Fruit fly (Drosophila melanogaster) whole organism, prepupa: ENCODE results near the gene sturkopf.

Source experiments
- CG10631 ChIP-seq: fragments of 200-800 bp; sonication (Bioruptor generic); optimal IDR thresholded peaks from 2 replicates; lab custom pipeline; 2016; ENCODE audit warnings: missing biosample characterization, missing genetic modification characterization
- CG11294 ChIP-seq: fragments of 200-800 bp; sonication (Bioruptor generic); IDR thresholded peaks from 2 replicates; pipeline ENCODE4 v1.3.6; 2022; ENCODE audit warnings: missing biosample characterization, missing genetic modification characterization
- CG11762 ChIP-seq: fragments of 200-800 bp; sonication (Bioruptor generic); optimal IDR thresholded peaks from 3 replicates; lab custom pipeline; 2016; ENCODE audit warnings: missing biosample characterization, missing genetic modification characterization; ENCODE audit not compliant: insufficient read depth
- CG11902 ChIP-seq: fragments of 200-800 bp; sonication (Bioruptor generic); optimal IDR thresholded peaks from 3 replicates; lab custom pipeline; 2016; ENCODE audit warnings: missing biosample characterization, missing genetic modification characterization
- CG15336 ChIP-seq: fragments of 200-800 bp; sonication (Bioruptor generic); IDR thresholded peaks from 2 replicates; pipeline ENCODE4 v1.3.6; 2022; ENCODE audit warnings: missing biosample characterization, missing genetic modification characterization
- CG1621 ChIP-seq: fragments of 200-800 bp; sonication (Bioruptor generic); optimal IDR thresholded peaks from 3 replicates; lab custom pipeline; 2018; ENCODE audit warnings: missing biosample characterization, mild to moderate bottlenecking, missing genetic modification characterization
- CG16779 ChIP-seq: fragments of 200-800 bp; sonication (Bioruptor generic); optimal IDR thresholded peaks from 3 replicates; lab custom pipeline; 2017; ENCODE audit warnings: missing biosample characterization, mild to moderate bottlenecking, missing genetic modification characterization
- CG3032 ChIP-seq: fragments of 200-800 bp; optimal IDR thresholded peaks from 2 replicates; lab custom pipeline; 2019; ENCODE audit warnings: missing biosample characterization, mild to moderate bottlenecking, missing genetic modification characterization, moderate library complexity
- CG31627 ChIP-seq: fragments of 200-800 bp; sonication (Bioruptor generic); optimal IDR thresholded peaks from 3 replicates; lab custom pipeline; 2016; ENCODE audit warnings: missing biosample characterization, missing genetic modification characterization
- CG34406 ChIP-seq: fragments of 200-800 bp; sonication (Bioruptor generic); optimal IDR thresholded peaks from 3 replicates; lab custom pipeline; 2016; ENCODE audit warnings: missing biosample characterization, missing genetic modification characterization
- CG3919 ChIP-seq: fragments of 200-800 bp; sonication (Bioruptor generic); optimal IDR thresholded peaks from 3 replicates; lab custom pipeline; 2016; ENCODE audit warnings: missing biosample characterization, missing genetic modification characterization
- CG6163 ChIP-seq: fragments of 200-800 bp; sonication (Bioruptor generic); IDR thresholded peaks from 3 replicates; pipeline ENCODE4 v1.3.6; 2022; ENCODE audit warnings: missing biosample characterization, missing genetic modification characterization
- CG6808 ChIP-seq: fragments of 200-800 bp; sonication (Bioruptor generic); optimal IDR thresholded peaks from 3 replicates; lab custom pipeline; 2017; ENCODE audit warnings: missing biosample characterization, missing genetic modification characterization, mild to moderate bottlenecking, moderate library complexity, missing genetic modification reagents
- CG6854 ChIP-seq: fragments of 200-800 bp; sonication (Bioruptor generic); optimal IDR thresholded peaks from 2 replicates; lab custom pipeline; 2017; ENCODE audit warnings: missing biosample characterization, mild to moderate bottlenecking, missing genetic modification characterization
- CG8632 ChIP-seq: fragments of 200-800 bp; sonication (Bioruptor generic); optimal IDR thresholded peaks from 3 replicates; lab custom pipeline; 2016; ENCODE audit warnings: missing biosample characterization, missing genetic modification characterization
- CG9139 ChIP-seq: fragments of 200-800 bp; sonication (Bioruptor generic); optimal IDR thresholded peaks from 3 replicates; lab custom pipeline; 2017; ENCODE audit warnings: missing biosample characterization, mild to moderate bottlenecking, missing genetic modification characterization
- Eip78C ChIP-seq: fragments of 200-800 bp; sonication (Bioruptor generic); peaks from one replicate; lab custom pipeline; 2016; ENCODE audit warnings: missing biosample characterization, missing genetic modification characterization
- Eip93F ChIP-seq: fragments of 200-800 bp; sonication (Bioruptor generic); optimal IDR thresholded peaks from 2 replicates; lab custom pipeline; 2016; ENCODE audit warnings: missing biosample characterization, mild to moderate bottlenecking, missing genetic modification characterization
- Ets96B ChIP-seq: fragments of 200-800 bp; optimal IDR thresholded peaks from 2 replicates; lab custom pipeline; 2019; ENCODE audit warnings: missing biosample characterization, mild to moderate bottlenecking, missing genetic modification characterization, moderate library complexity
- Hr4 ChIP-seq: fragments of 200-800 bp; sonication (Bioruptor generic); optimal IDR thresholded peaks from 3 replicates; lab custom pipeline; 2016; ENCODE audit warnings: missing biosample characterization, missing genetic modification characterization
- Lpt ChIP-seq: fragments of 200-800 bp; sonication (Bioruptor generic); optimal IDR thresholded peaks from 3 replicates; lab custom pipeline; 2016; ENCODE audit warnings: missing biosample characterization, missing genetic modification characterization
- OdsH ChIP-seq: fragments of 200-800 bp; sonication (Bioruptor generic); optimal IDR thresholded peaks from 3 replicates; lab custom pipeline; 2016; ENCODE audit warnings: missing biosample characterization, missing genetic modification characterization
- Smox ChIP-seq: fragments of 200-800 bp; sonication (Bioruptor generic); optimal IDR thresholded peaks from 3 replicates; lab custom pipeline; 2016; ENCODE audit warnings: missing biosample characterization, missing genetic modification characterization
- Sox102F ChIP-seq: fragments of 200-800 bp; sonication (Bioruptor generic); optimal IDR thresholded peaks from 2 replicates; lab custom pipeline; 2016; ENCODE audit warnings: missing biosample characterization, mild to moderate bottlenecking, missing genetic modification characterization
- achi ChIP-seq: fragments of 200-800 bp; sonication (Bioruptor generic); optimal IDR thresholded peaks from 3 replicates; lab custom pipeline; 2016; ENCODE audit warnings: missing biosample characterization, missing genetic modification characterization
- cyc ChIP-seq: fragments of 200-800 bp; sonication (Bioruptor generic); optimal IDR thresholded peaks from 3 replicates; lab custom pipeline; 2016; ENCODE audit warnings: missing biosample characterization, missing genetic modification characterization
- dsx ChIP-seq: fragments of 200-800 bp; optimal IDR thresholded peaks from 3 replicates; lab custom pipeline; 2019; ENCODE audit warnings: missing biosample characterization, mild to moderate bottlenecking, missing genetic modification characterization, moderate library complexity; ENCODE audit not compliant: poor library complexity, severe bottlenecking
- eg ChIP-seq: fragments of 200-800 bp; sonication (Bioruptor generic); IDR thresholded peaks from 3 replicates; pipeline ENCODE4 v1.3.6; 2022; ENCODE audit warnings: missing biosample characterization, missing genetic modification characterization
- esn ChIP-seq: fragments of 200-800 bp; sonication (Bioruptor generic); optimal IDR thresholded peaks from 2 replicates; lab custom pipeline; 2016; ENCODE audit warnings: missing biosample characterization, mild to moderate bottlenecking, missing genetic modification characterization, moderate library complexity
- fd59A ChIP-seq: fragments of 200-800 bp; sonication (Bioruptor generic); optimal IDR thresholded peaks from 2 replicates; lab custom pipeline; 2017; ENCODE audit warnings: missing biosample characterization, mild to moderate bottlenecking, missing genetic modification characterization, missing genetic modification reagents
- fd85E ChIP-seq: fragments of 200-800 bp; sonication (Bioruptor generic); optimal IDR thresholded peaks from 3 replicates; lab custom pipeline; 2016; ENCODE audit warnings: missing biosample characterization, missing genetic modification characterization
- fkh ChIP-seq: fragments of 200-800 bp; sonication (Bioruptor generic); optimal IDR thresholded peaks from 3 replicates; lab custom pipeline; 2017; ENCODE audit warnings: missing biosample characterization, mild to moderate bottlenecking, missing genetic modification characterization, moderate library complexity
- net ChIP-seq: fragments of 200-800 bp; sonication (Bioruptor generic); optimal IDR thresholded peaks from 3 replicates; lab custom pipeline; 2016; ENCODE audit warnings: missing biosample characterization, missing genetic modification characterization
- salr ChIP-seq, 2 experiments: fragments of 200-800 bp; sonication (Bioruptor generic); optimal IDR thresholded peaks; 3 replicates each; lab custom pipeline; 2016 to 2018; ENCODE audit warnings: missing biosample characterization in 2 of 2, missing genetic modification characterization in 2 of 2, mild to moderate bottlenecking in 1 of 2
- spab ChIP-seq: fragments of 200-800 bp; sonication (Bioruptor generic); optimal IDR thresholded peaks from 2 replicates; lab custom pipeline; 2017; ENCODE audit warnings: missing biosample characterization, mild to moderate bottlenecking, missing genetic modification characterization, missing genetic modification reagents
- topi ChIP-seq: fragments of 200-800 bp; sonication (Bioruptor generic); optimal IDR thresholded peaks from 3 replicates; lab custom pipeline; 2016; ENCODE audit warnings: missing biosample characterization, missing genetic modification characterization
- vri ChIP-seq: fragments of 200-800 bp; sonication (Bioruptor generic); optimal IDR thresholded peaks from 3 replicates; lab custom pipeline; 2016; ENCODE audit warnings: missing biosample characterization, mild to moderate bottlenecking, missing genetic modification characterization

The sturkopf gene

DNA sequence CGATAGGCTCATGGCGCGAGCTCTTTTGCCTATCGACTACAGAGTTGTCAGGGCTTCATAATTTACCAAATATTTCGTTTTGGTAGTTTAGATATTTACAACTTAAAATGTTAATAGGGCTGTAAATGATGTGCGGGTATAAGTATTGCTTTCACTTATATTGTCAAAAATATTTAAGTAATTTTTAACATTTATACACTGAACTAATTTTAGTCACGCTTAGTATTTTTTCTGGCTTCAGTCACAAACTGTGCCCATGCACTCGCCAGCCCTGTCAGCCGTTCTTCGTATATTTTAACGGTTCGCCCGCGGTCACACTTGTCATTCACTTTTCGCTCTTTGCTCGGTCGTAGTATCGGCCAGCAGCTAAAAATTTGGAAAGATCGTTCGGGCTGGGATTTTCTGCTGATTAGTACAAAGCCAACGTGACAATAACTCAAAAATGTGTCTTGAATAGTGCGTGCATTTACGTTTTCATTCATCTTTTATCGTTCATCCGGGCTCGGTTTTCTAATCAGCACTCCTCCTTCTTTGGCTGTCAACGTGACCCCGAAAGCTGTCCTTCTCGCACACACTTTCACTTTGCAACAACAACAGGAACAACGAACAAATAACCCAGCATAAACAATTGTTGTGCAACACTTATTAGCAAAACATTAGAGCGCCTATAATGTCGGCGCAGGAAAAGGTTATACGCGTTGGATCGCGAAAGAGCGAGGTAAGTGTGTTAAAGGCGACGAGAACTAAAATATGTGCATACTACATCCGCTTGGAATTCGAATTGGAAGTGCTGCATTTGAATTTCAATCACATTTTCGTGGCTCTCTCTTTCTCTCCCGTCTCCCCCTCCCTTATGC is 21.6 kb upstream of the sturkopf start, which contains the start of the genes Hmbs and CG2211 (continued):
- TF ChIP-seq cyc (GFP tag; lab: Kevin White, UChicago) (peak; percentile 85), fd85E (GFP tag; lab: Kevin White, UChicago) (peak; percentile 16), CG34406 (no peak), CG3032 (peak; percentile 83), CG11294 (GFP tag; lab: Robert Waterston, UW) (peak; percentile 58; the same call in 1 of the 2 replicates), CG15336 (peak; percentile 65), CG6163 (GFP tag; lab: Robert Waterston, UW) (peak; percentile 81), CG16779 (tag; lab: Kevin White, UChicago) (peak; percentile 15), CG8632 (GFP tag; lab: Kevin White, UChicago) (no peak), Hr4 (GFP tag; lab: Kevin White, UChicago) (no peak), fd59A (peak; percentile 37), CG3919 (peak; percentile 83), CG10631 (GFP tag; lab: Kevin White, UChicago) (peak; percentile 76), eg (peak; percentile 84), CG11902 (GFP tag; lab: Kevin White, UChicago) (peak; percentile 68), CG1621 (peak; percentile 48), fkh (peak; percentile 22), spab (GFP tag; lab: Kevin White, UChicago) (no peak)

DNA sequence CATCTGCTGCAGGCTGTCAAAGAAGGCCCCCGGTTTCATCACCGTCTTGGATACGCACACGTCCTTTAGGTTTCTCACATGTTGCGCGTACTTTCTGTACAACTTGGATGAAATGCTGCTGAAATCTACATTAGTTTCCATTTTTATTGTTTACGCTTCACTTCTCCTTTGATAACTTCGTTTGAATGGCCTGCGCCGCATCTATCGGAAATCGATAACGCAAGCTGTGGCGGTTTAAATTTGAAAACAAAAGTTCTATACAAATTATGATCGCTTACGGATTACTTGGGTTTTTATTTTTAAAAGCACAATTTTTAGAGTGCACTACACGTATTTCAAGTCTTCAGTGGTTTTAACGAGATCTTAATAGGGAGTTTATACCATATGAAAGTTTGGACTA is 19.8 kb upstream of the sturkopf start, which contains the start of gene msd5:
msd5 (minus strand) TSS at position 174 of the 400 bp plus-strand sequence.
- TF ChIP-seq Eip78C (no peak), dsx (GFP tag; lab: Kevin White, UChicago) (no peak), CG6163 (GFP tag; lab: Robert Waterston, UW) (no peak), CG10631 (GFP tag; lab: Kevin White, UChicago) (no peak), CG9139 (GFP tag; lab: Kevin White, UChicago) (no peak), vri (GFP tag; lab: Kevin White, UChicago) (no peak), Eip93F (GFP tag; lab: Kevin White, UChicago) (no peak), Sox102F (no peak), CG6854 (GFP tag; lab: Kevin White, UChicago) (no peak), Hr4 (GFP tag; lab: Kevin White, UChicago) (no peak), cyc (GFP tag; lab: Kevin White, UChicago) (no peak), net (no peak), topi (no peak), CG1621 (no peak)

DNA sequence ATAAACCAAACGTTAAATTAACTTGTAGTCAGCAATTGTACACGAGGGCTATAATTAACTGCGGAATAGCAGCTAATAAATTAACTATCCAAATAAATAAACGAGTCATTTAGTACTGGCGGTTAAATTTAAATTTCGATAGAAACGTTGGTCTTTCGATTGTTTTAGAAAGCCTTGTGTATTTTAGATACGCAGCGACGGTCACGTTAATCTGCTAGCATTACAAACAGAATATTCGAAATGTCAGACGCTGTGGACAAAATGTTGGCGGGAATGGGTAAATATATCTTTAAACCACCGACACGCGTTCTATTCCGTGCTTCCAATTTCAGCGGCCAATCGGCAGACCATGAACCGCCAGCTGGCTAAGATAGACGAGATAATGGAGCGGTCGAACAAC is 18.4 kb upstream of the sturkopf start, which contains the start of gene msd1:
msd1 (plus strand) TSS at position 203 of the 400 bp plus-strand sequence.
- TF ChIP-seq fd85E (GFP tag; lab: Kevin White, UChicago), result no peak
- TF ChIP-seq vri (GFP tag; lab: Kevin White, UChicago), result no peak
- peak; percentile 40 for TF ChIP-seq fkh
- no peak for TF ChIP-seq CG3919
- no peak for TF ChIP-seq CG11762 (GFP tag; lab: Kevin White, UChicago)

dm6 chr3L:1330420-1330819 is 17.2 kb upstream of the sturkopf start:
- no peak for TF ChIP-seq net
- no peak for TF ChIP-seq Sox102F
- TF ChIP-seq CG6808, result no peak
- no peak for TF ChIP-seq Lpt (GFP tag; lab: Kevin White, UChicago)
- TF ChIP-seq CG34406, result no peak
- TF ChIP-seq eg, result 0 out of 3 replicates have a peak, but pooled peaks have one; percentile 34
- peak; percentile 21 for TF ChIP-seq CG31627 (GFP tag; lab: Kevin White, UChicago)
- TF ChIP-seq CG10631 (GFP tag; lab: Kevin White, UChicago), result no peak
- peak; percentile 61 for TF ChIP-seq Eip78C
- no peak for TF ChIP-seq salr (GFP tag; optimal IDR thresholded peaks at IDR 0.05; lab: Kevin White, UChicago)
- peak; percentile 29 for TF ChIP-seq esn (GFP tag; lab: Kevin White, UChicago)
- TF ChIP-seq achi (GFP tag; lab: Kevin White, UChicago), result peak; percentile 10
- no peak for TF ChIP-seq CG9139 (GFP tag; lab: Kevin White, UChicago)
- no peak for TF ChIP-seq CG3032
- TF ChIP-seq Smox (GFP tag; lab: Kevin White, UChicago), result no peak
- TF ChIP-seq Ets96B (tag; lab: Kevin White, UChicago), result no peak
- no peak for TF ChIP-seq CG16779 (tag; lab: Kevin White, UChicago)
- TF ChIP-seq OdsH, result no peak
